Worm (Caenorhabditis elegans) whole organism, early embryonic: ENCODE results near the gene W03D2.9.

Experiments used
- aly-1 ChIP-seq: sonication (generic microtip); optimal IDR thresholded peaks from 2 replicates; lab custom pipeline; 2016; ENCODE audit warnings: missing genetic modification characterization, missing compliant biosample characterization
- ama-1 ChIP-seq: fragments of 150-350 bp; optimal IDR thresholded peaks from 2 replicates; lab custom pipeline; 2014
- ets-7 ChIP-seq: sonication (generic microtip); optimal IDR thresholded peaks from 2 replicates; lab custom pipeline; 2016; ENCODE audit warnings: missing genotype, missing genetic modification characterization, missing compliant biosample characterization
- flt-1 ChIP-seq: fragments of 200-800 bp; sonication (Bioruptor generic); IDR thresholded peaks from 2 replicates; pipeline ENCODE4 v1.3.6; 2022; ENCODE audit warnings: missing genetic modification characterization, missing compliant biosample characterization
- hmbx-1 ChIP-seq: sonication (generic microtip); optimal IDR thresholded peaks from 2 replicates; lab custom pipeline; 2016; ENCODE audit warnings: mild to moderate bottlenecking, missing genetic modification characterization, missing compliant biosample characterization
- hmg-4 ChIP-seq: fragments of 200-800 bp; sonication (Bioruptor generic); optimal IDR thresholded peaks from 2 replicates; lab custom pipeline; 2018; ENCODE audit warnings: mild to moderate bottlenecking, missing genetic modification characterization, missing compliant biosample characterization
- hnd-1 ChIP-seq: sonication (generic microtip); optimal IDR thresholded peaks from 2 replicates; lab custom pipeline; 2016; ENCODE audit warnings: missing genetic modification characterization, missing compliant biosample characterization
- pes-1 ChIP-seq: fragments of 200-800 bp; sonication (Bioruptor generic); IDR thresholded peaks from 2 replicates; pipeline ENCODE4 v1.3.6; 2022; ENCODE audit warnings: missing genetic modification reagents, missing genetic modification characterization, missing compliant biosample characterization
- scrt-1 ChIP-seq: fragments of 200-800 bp; sonication (Bioruptor generic); IDR thresholded peaks from 2 replicates; pipeline ENCODE4 v1.3.6; 2022; ENCODE audit warnings: missing genetic modification characterization, missing compliant biosample characterization
- sea-1 ChIP-seq: fragments of 200-800 bp; sonication (Bioruptor generic); conservative IDR thresholded peaks from 2 replicates; pipeline ENCODE4 v1.3.6; 2022; ENCODE audit warnings: missing genetic modification characterization, missing compliant biosample characterization
- tbx-11 ChIP-seq: fragments of 200-800 bp; sonication (Bioruptor generic); IDR thresholded peaks from 2 replicates; pipeline ENCODE4 v1.3.6; 2022; ENCODE audit warnings: missing genetic modification characterization, missing compliant biosample characterization
- tbx-37 ChIP-seq: fragments of 200-800 bp; sonication (Bioruptor generic); conservative IDR thresholded peaks from 2 replicates; pipeline ENCODE4 v1.3.6; 2022; ENCODE audit warnings: missing genetic modification reagents, missing genetic modification characterization, missing compliant biosample characterization
- tra-4 ChIP-seq: sonication (generic microtip); optimal IDR thresholded peaks from 2 replicates; lab custom pipeline; 2017; ENCODE audit warnings: missing genetic modification characterization, missing compliant biosample characterization

- TF ChIP-seq scrt-1 (GFP tag; lab: Robert Waterston, UW) (no peak), ama-1 (lab: Kevin White, UChicago) (no peak), flt-1 (no peak), ets-7 (tag; lab: Kevin White, UChicago) (no peak), tbx-11 (GFP tag; lab: Robert Waterston, UW) (no peak), hnd-1 (no peak), aly-1 (tag; lab: Kevin White, UChicago) (no peak), tbx-37 (GFP tag; lab: Robert Waterston, UW) (no peak), pes-1 (no peak), hmg-4 (no peak), hmbx-1 (tag; lab: Kevin White, UChicago) (no peak), tra-4 (no peak), sea-1 (no peak)
Observed at ce11 chrIV:4085787-4086262, 11.3 kb upstream of the W03D2.9 start, which contains the start of gene C35B1.2.
